Worm (Caenorhabditis elegans) whole organism, late embryonic: ENCODE results near the gene dsc-1.

Experiments used
- C08G9.2 ChIP-seq: sonication (generic microtip); optimal IDR thresholded peaks from 2 replicates; lab custom pipeline; 2016; ENCODE audit warnings: mild to moderate bottlenecking, missing genetic modification characterization, moderate library complexity, missing compliant biosample characterization
- C38D4.7 ChIP-seq: fragments of 200-800 bp; sonication (Bioruptor generic); optimal IDR thresholded peaks from 2 replicates; lab custom pipeline; 2018; ENCODE audit warnings: mild to moderate bottlenecking, missing genetic modification characterization, moderate library complexity, missing compliant biosample characterization
- F13H6.1 ChIP-seq: sonication (generic microtip); optimal IDR thresholded peaks from 2 replicates; lab custom pipeline; 2016; ENCODE audit warnings: missing genetic modification characterization, missing compliant biosample characterization
- T23F11.4 ChIP-seq: fragments of 200-800 bp; sonication (Bioruptor generic); optimal IDR thresholded peaks from 2 replicates; lab custom pipeline; 2018; ENCODE audit warnings: mild to moderate bottlenecking, missing genetic modification characterization, missing compliant biosample characterization
- Y22D7AL.16 ChIP-seq: sonication (generic microtip); optimal IDR thresholded peaks from 2 replicates; lab custom pipeline; 2016; ENCODE audit warnings: missing genetic modification characterization, missing compliant biosample characterization
- ahr-1 ChIP-seq: sonication (generic microtip); optimal IDR thresholded peaks from 2 replicates; lab custom pipeline; 2016; ENCODE audit warnings: missing genetic modification characterization, missing compliant biosample characterization
- ama-1 ChIP-seq: fragments of 150-350 bp; optimal IDR thresholded peaks from 2 replicates; lab custom pipeline; 2014
- ceh-18 ChIP-seq: sonication (generic microtip); optimal IDR thresholded peaks from 2 replicates; lab custom pipeline; 2016; ENCODE audit warnings: missing genetic modification characterization, missing compliant biosample characterization
- ceh-30 ChIP-seq: fragments of 150-350 bp; optimal IDR thresholded peaks from 2 replicates; lab custom pipeline; 2014; ENCODE audit warnings: missing biosample characterization, missing genetic modification characterization
- ceh-31 ChIP-seq: sonication (generic microtip); optimal IDR thresholded peaks from 2 replicates; lab custom pipeline; 2016; ENCODE audit warnings: missing genetic modification characterization, missing compliant biosample characterization
- ceh-34 ChIP-seq: sonication (generic microtip); optimal IDR thresholded peaks from 2 replicates; lab custom pipeline; 2016; ENCODE audit warnings: mild to moderate bottlenecking, missing genetic modification characterization, missing compliant biosample characterization
- ceh-45 ChIP-seq: fragments of 200-800 bp; sonication (Bioruptor generic); IDR thresholded peaks from 2 replicates; pipeline ENCODE4 v1.3.6; 2022; ENCODE audit warnings: missing genetic modification reagents, missing genetic modification characterization, missing compliant biosample characterization
- ceh-9 ChIP-seq: sonication (generic microtip); optimal IDR thresholded peaks from 2 replicates; lab custom pipeline; 2016; ENCODE audit warnings: mild to moderate bottlenecking, missing genetic modification characterization, inconsistent platforms, missing compliant biosample characterization
- che-1 ChIP-seq: sonication (generic microtip); optimal IDR thresholded peaks from 2 replicates; lab custom pipeline; 2016; ENCODE audit warnings: mild to moderate bottlenecking, missing genetic modification characterization, missing compliant biosample characterization
- dve-1 ChIP-seq: sonication (generic microtip); optimal IDR thresholded peaks from 2 replicates; lab custom pipeline; 2017; ENCODE audit warnings: antibody characterized with exemption, mild to moderate bottlenecking, missing genetic modification characterization, missing compliant biosample characterization
- ets-4 ChIP-seq: sonication (generic microtip); optimal IDR thresholded peaks from 2 replicates; lab custom pipeline; 2016; ENCODE audit warnings: missing genetic modification characterization, missing compliant biosample characterization
- fax-1 ChIP-seq: sonication (generic microtip); optimal IDR thresholded peaks from 2 replicates; lab custom pipeline; 2016; ENCODE audit warnings: missing genotype, missing genetic modification characterization, missing compliant biosample characterization
- fkh-6 ChIP-seq: sonication (generic microtip); optimal IDR thresholded peaks from 2 replicates; lab custom pipeline; 2016; ENCODE audit warnings: missing genetic modification characterization, missing compliant biosample characterization
- gmeb-2 ChIP-seq: sonication (generic microtip); optimal IDR thresholded peaks from 2 replicates; lab custom pipeline; 2016; ENCODE audit warnings: missing genetic modification characterization, inconsistent platforms, missing compliant biosample characterization
- hlh-15 ChIP-seq: sonication (generic microtip); optimal IDR thresholded peaks from 2 replicates; lab custom pipeline; 2016; ENCODE audit warnings: missing genetic modification characterization, missing compliant biosample characterization
- hlh-30 ChIP-seq: sonication (generic microtip); optimal IDR thresholded peaks from 2 replicates; lab custom pipeline; 2017; ENCODE audit warnings: antibody characterized with exemption, missing genetic modification characterization, missing compliant biosample characterization; ENCODE audit not compliant: insufficient read depth
- hlh-8 ChIP-seq: sonication (generic microtip); optimal IDR thresholded peaks from 2 replicates; lab custom pipeline; 2016; ENCODE audit warnings: missing genotype, missing genetic modification characterization, missing compliant biosample characterization
- lim-6 ChIP-seq: sonication (generic microtip); optimal IDR thresholded peaks from 2 replicates; lab custom pipeline; 2016; ENCODE audit warnings: missing genetic modification characterization, missing compliant biosample characterization
- nhr-11 ChIP-seq: fragments of 150-350 bp; optimal IDR thresholded peaks from 2 replicates; lab custom pipeline; 2014; ENCODE audit warnings: missing biosample characterization, missing genetic modification characterization
- nhr-232 ChIP-seq: sonication (generic microtip); optimal IDR thresholded peaks from 2 replicates; lab custom pipeline; 2016; ENCODE audit warnings: missing genetic modification characterization, missing compliant biosample characterization
- npax-4 ChIP-seq: sonication (generic microtip); optimal IDR thresholded peaks from 2 replicates; lab custom pipeline; 2016; ENCODE audit warnings: missing genetic modification characterization, missing compliant biosample characterization
- pag-3 ChIP-seq: sonication (generic microtip); optimal IDR thresholded peaks from 2 replicates; lab custom pipeline; 2016; ENCODE audit warnings: missing compliant biosample characterization, missing genetic modification characterization, borderline replicate concordance
- pat-9 ChIP-seq: fragments of 200-800 bp; sonication (Bioruptor generic); optimal IDR thresholded peaks from 2 replicates; lab custom pipeline; 2018; ENCODE audit warnings: mild to moderate bottlenecking, missing genetic modification characterization, moderate library complexity, missing compliant biosample characterization
- pha-4 ChIP-seq: fragments of 150-350 bp; optimal IDR thresholded peaks from 2 replicates; lab custom pipeline; 2018; ENCODE audit warnings: missing biosample characterization, missing genetic modification reagents, missing genetic modification characterization
- pqm-1 ChIP-seq: sonication (generic microtip); optimal IDR thresholded peaks from 2 replicates; lab custom pipeline; 2016; ENCODE audit warnings: missing genetic modification characterization, missing compliant biosample characterization
- sdc-2 ChIP-seq: sonication (generic microtip); optimal IDR thresholded peaks from 2 replicates; lab custom pipeline; 2016; ENCODE audit warnings: missing genotype, missing genetic modification characterization, missing compliant biosample characterization
- tbx-7 ChIP-seq: sonication (generic microtip); optimal IDR thresholded peaks from 2 replicates; lab custom pipeline; 2016; ENCODE audit warnings: missing genotype, missing genetic modification characterization, missing compliant biosample characterization
- ttx-3 ChIP-seq: sonication (generic microtip); optimal IDR thresholded peaks from 2 replicates; lab custom pipeline; 2016; ENCODE audit warnings: missing genetic modification reagents, missing genetic modification characterization, missing compliant biosample characterization
- unc-3 ChIP-seq, 2 experiments: fragments of 200-800 bp in 1 of 2; sonication (Bioruptor generic) in 1 of 2; sonication (generic microtip) in 1 of 2; conservative IDR thresholded peaks in 1 of 2; optimal IDR thresholded peaks in 1 of 2; 2 replicates each; pipeline versions ENCODE4 v1.3.6 to Lab custom; 2016 to 2022; ENCODE audit warnings: missing compliant biosample characterization in 2 of 2, missing genetic modification characterization in 2 of 2, missing genetic modification reagents in 1 of 2
- unc-42 ChIP-seq: sonication (generic microtip); optimal IDR thresholded peaks from 2 replicates; lab custom pipeline; 2016; ENCODE audit warnings: missing genotype, missing genetic modification characterization, missing compliant biosample characterization
- unc-55 ChIP-seq: sonication (generic microtip); optimal IDR thresholded peaks from 2 replicates; lab custom pipeline; 2017; ENCODE audit warnings: missing biosample characterization, missing genetic modification reagents, missing genetic modification characterization
- zip-5 ChIP-seq: sonication (generic microtip); optimal IDR thresholded peaks from 2 replicates; lab custom pipeline; 2016; ENCODE audit warnings: missing genetic modification characterization, missing compliant biosample characterization

The dsc-1 gene

ce11 chrX:15050006-15050405 lies 15.4 kb upstream of the dsc-1 start:
- TF ChIP-seq pag-3 (no peak), ceh-9 (tag; lab: Kevin White, UChicago) (no peak), pha-4 (tag; lab: Kevin White, UChicago) (no peak)

DNA sequence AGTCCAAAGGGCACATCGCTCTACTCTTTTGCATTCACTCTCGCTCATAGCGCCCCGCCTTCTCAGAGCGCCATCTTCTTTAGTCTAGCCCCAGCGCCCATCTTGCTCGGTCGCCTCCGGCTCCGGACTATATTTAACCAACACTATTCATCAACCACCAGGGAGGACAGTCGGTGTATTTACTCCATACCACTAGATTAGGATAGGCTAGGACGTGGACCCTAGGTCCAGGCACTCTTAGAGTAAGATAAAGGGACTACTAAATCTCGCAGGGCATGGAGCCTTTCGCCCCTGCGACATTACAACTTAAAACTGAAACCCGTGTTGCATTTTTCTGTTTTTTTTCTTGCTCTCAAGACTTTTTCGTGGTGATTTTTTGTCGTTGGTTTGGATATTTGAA lies 12.9 kb upstream of the dsc-1 start:
- TF ChIP-seq F13H6.1 (tag; lab: Kevin White, UChicago): no peak
- TF ChIP-seq ttx-3: no peak
- TF ChIP-seq sdc-2 (tag; lab: Kevin White, UChicago): no peak
- no peak for TF ChIP-seq hlh-30
- TF ChIP-seq C38D4.7: no peak
- no peak for TF ChIP-seq unc-3 (GFP tag; conservative IDR thresholded peaks at IDR 0.05; lab: Robert Waterston, UW)
- no peak for TF ChIP-seq unc-3 (tag; optimal IDR thresholded peaks at IDR 0.05; lab: Kevin White, UChicago)
- no peak for TF ChIP-seq pqm-1 (tag; lab: Kevin White, UChicago)
- TF ChIP-seq ceh-45 (GFP tag; lab: Robert Waterston, UW): no peak
- TF ChIP-seq zip-5 (tag; lab: Kevin White, UChicago): no peak

ce11 chrX:15045401-15045800 lies 10.8 kb upstream of the dsc-1 start:
- TF ChIP-seq gmeb-2 (tag; lab: Kevin White, UChicago): no peak
- TF ChIP-seq che-1: no peak
- TF ChIP-seq pha-4 (tag; lab: Kevin White, UChicago): no peak
- no peak for TF ChIP-seq ceh-31 (tag; lab: Kevin White, UChicago)
- TF ChIP-seq dve-1 (tag; lab: Kevin White, UChicago): no peak
- no peak for TF ChIP-seq ceh-9 (tag; lab: Kevin White, UChicago)
- TF ChIP-seq nhr-11 (tag; lab: Kevin White, UChicago): no peak
- TF ChIP-seq hlh-15 (tag; lab: Kevin White, UChicago): no peak
- TF ChIP-seq ets-4 (tag; lab: Kevin White, UChicago): no peak
- no peak for TF ChIP-seq hlh-8 (tag; lab: Kevin White, UChicago)
- no peak for TF ChIP-seq pag-3
- TF ChIP-seq unc-3 (GFP tag; conservative IDR thresholded peaks at IDR 0.05; lab: Robert Waterston, UW): no peak
- TF ChIP-seq unc-3 (tag; optimal IDR thresholded peaks at IDR 0.05; lab: Kevin White, UChicago): no peak
- no peak for TF ChIP-seq ceh-18 (tag; lab: Kevin White, UChicago)
- no peak for TF ChIP-seq ceh-45 (GFP tag; lab: Robert Waterston, UW)
- TF ChIP-seq pat-9 (tag; lab: Kevin White, UChicago): no peak
- TF ChIP-seq ahr-1 (tag; lab: Kevin White, UChicago): no peak
- TF ChIP-seq fkh-6 (tag; lab: Kevin White, UChicago): no peak
- TF ChIP-seq, all 69 proteins: peak for 0

- TF ChIP-seq npax-4 (tag; lab: Kevin White, UChicago) (no peak), F13H6.1 (tag; lab: Kevin White, UChicago) (no peak), pag-3 (no peak), dve-1 (tag; lab: Kevin White, UChicago) (no peak), fax-1 (no peak), lim-6 (tag; lab: Kevin White, UChicago) (no peak), unc-3 (GFP tag; conservative IDR thresholded peaks at IDR 0.05; lab: Robert Waterston, UW) (no peak), unc-3 (tag; optimal IDR thresholded peaks at IDR 0.05; lab: Kevin White, UChicago) (no peak), sdc-2 (tag; lab: Kevin White, UChicago) (no peak), ceh-30 (tag; lab: Kevin White, UChicago) (no peak), nhr-232 (no peak), ama-1 (lab: Kevin White, UChicago) (no peak), Y22D7AL.16 (tag; lab: Kevin White, UChicago) (no peak), ceh-34 (tag; lab: Kevin White, UChicago) (no peak), unc-55 (GFP tag; lab: Kevin White, UChicago) (no peak), tbx-7 (tag; lab: Kevin White, UChicago) (no peak), che-1 (no peak)
Observed at ce11 chrX:15042549-15042948, 7.9 kb upstream of the dsc-1 start.

DNA sequence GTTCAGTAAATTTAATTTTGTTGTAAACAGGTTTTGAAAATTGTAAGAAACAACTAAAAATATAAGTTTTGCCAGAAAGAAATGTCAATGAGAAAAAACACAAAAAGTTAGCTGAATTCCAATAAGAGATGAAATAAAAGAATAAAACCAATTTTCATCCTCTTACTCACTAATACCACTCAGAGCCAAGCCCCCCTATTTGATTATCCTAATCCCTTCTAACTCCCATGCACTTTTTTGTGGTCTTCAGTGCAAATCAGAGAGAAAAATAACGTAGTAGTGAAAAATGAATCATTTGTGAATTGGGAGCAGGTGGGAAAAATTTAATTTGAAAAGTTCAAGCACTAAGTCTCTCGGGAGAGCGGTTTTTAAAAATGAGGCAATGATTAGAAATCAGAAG lies 6.7 kb upstream of the dsc-1 start:
- peak; percentile 83 for TF ChIP-seq unc-42 (tag; lab: Kevin White, UChicago)
- no peak for TF ChIP-seq ama-1 (lab: Kevin White, UChicago)
- TF ChIP-seq gmeb-2 (tag; lab: Kevin White, UChicago): no peak
- no peak for TF ChIP-seq C08G9.2 (tag; lab: Kevin White, UChicago)
- TF ChIP-seq che-1: no peak
- no peak for TF ChIP-seq T23F11.4
